Fruit fly (Drosophila melanogaster): ENCODE data around the gene CG10877.

CG10877 gene

DNA sequence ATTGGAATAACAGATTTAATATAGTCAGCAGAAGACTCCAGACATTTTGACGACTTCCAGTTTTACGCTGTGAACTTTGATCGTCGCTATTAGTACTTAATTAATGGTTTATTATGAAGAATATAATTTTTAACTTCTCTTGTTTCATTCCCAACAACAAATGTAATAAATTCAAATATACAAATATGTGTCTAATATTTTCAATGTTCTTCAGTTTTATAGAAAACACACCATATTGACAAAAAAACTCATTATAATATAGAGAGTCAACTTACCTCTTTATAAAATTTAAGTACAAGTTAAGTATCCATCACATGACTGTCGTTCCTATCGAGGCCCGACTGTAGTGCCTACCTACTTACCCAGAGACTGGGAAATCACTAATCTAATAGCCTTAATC lies 9.5 kb upstream of the CG10877 start (continued):
- TF ChIP-seq CG7839 (tag; optimal IDR thresholded peaks at IDR 0.05) = peak; percentile 33
- peak; percentile 20 for TF ChIP-seq CG15269 (tag; optimal IDR thresholded peaks at IDR 0.05)
- TF ChIP-seq ATbp (GFP tag; optimal IDR thresholded peaks at IDR 0.05) = no peak
- TF ChIP-seq odd (GFP tag; optimal IDR thresholded peaks at IDR 0.05) = no peak
- TF ChIP-seq zf30C (GFP tag; optimal IDR thresholded peaks at IDR 0.05) = no peak
- TF ChIP-seq h (optimal IDR thresholded peaks at IDR 0.05) = no peak
- TF ChIP-seq eve (GFP tag; optimal IDR thresholded peaks at IDR 0.05) = no peak
- TF ChIP-seq Hey (tag; optimal IDR thresholded peaks at IDR 0.05) = no peak
- no peak for TF ChIP-seq Poxn (GFP tag; IDR thresholded peaks at IDR 0.05)
- TF ChIP-seq GATAe (GFP tag; conservative IDR thresholded peaks at IDR 0.05) = no peak
- TF ChIP-seq Drgx (GFP tag; IDR thresholded peaks at IDR 0.05) = no peak
- TF ChIP-seq CG32532 (GFP tag; IDR thresholded peaks at IDR 0.05) = peak; percentile 25; the same call in 1 of the 2 replicates
- TF ChIP-seq dmrt99B (tag; optimal IDR thresholded peaks at IDR 0.05) = peak; percentile 27
- no peak for TF ChIP-seq grn (GFP tag; optimal IDR thresholded peaks at IDR 0.05)
- no peak for TF ChIP-seq Mad (GFP tag; optimal IDR thresholded peaks at IDR 0.05)
- peak; percentile 25 for TF ChIP-seq CG12391 (tag; optimal IDR thresholded peaks at IDR 0.05)
- TF ChIP-seq CG12219 (GFP tag; optimal IDR thresholded peaks at IDR 0.05) = no peak
- no peak for TF ChIP-seq CG4424 (GFP tag; optimal IDR thresholded peaks at IDR 0.05)
- TF ChIP-seq fd64A (GFP tag; optimal IDR thresholded peaks at IDR 0.05) = no peak
- no peak for TF ChIP-seq p53 (GFP tag; optimal IDR thresholded peaks at IDR 0.05)
- TF ChIP-seq CG11560 (tag; IDR thresholded peaks at IDR 0.05) = no peak
- TF ChIP-seq C15 (GFP tag; IDR thresholded peaks at IDR 0.05) = no peak
- TF ChIP-seq CG18619 (GFP tag; optimal IDR thresholded peaks at IDR 0.05) = no peak
- no peak for TF ChIP-seq cwo (GFP tag; optimal IDR thresholded peaks at IDR 0.05)
- TF ChIP-seq Ada2b (GFP tag; IDR thresholded peaks at IDR 0.05) = no peak
- TF ChIP-seq CG2120 (GFP tag; optimal IDR thresholded peaks at IDR 0.05) = no peak
- no peak for TF ChIP-seq unc-4 (GFP tag; IDR thresholded peaks at IDR 0.05; ENCODE audit: partially characterized antibody)
- TF ChIP-seq CG17361 (GFP tag; IDR thresholded peaks at IDR 0.05) = peak; percentile 55; the same call in 1 of the 3 replicates
- TF ChIP-seq hkb (optimal IDR thresholded peaks at IDR 0.05) = no peak
- no peak for TF ChIP-seq hkb (GFP tag; IDR thresholded peaks at IDR 0.05)
- no peak for TF ChIP-seq vfl (GFP tag; optimal IDR thresholded peaks at IDR 0.05)
- TF ChIP-seq D (optimal IDR thresholded peaks at IDR 0.05) = no peak
- no peak for TF ChIP-seq D (GFP tag; optimal IDR thresholded peaks at IDR 0.05)
- no peak for TF ChIP-seq CG11456 (GFP tag; IDR thresholded peaks at IDR 0.05)
- no peak for TF ChIP-seq CG4617 (GFP tag; optimal IDR thresholded peaks at IDR 0.05; ENCODE audit: borderline replicate concordance)
- TF ChIP-seq ro (GFP tag; IDR thresholded peaks at IDR 0.05) = no peak
- TF ChIP-seq ems (GFP tag; optimal IDR thresholded peaks at IDR 0.05) = no peak
- TF ChIP-seq CG13424 (tag; optimal IDR thresholded peaks at IDR 0.05) = peak; percentile 11
- TF ChIP-seq CG18764 (GFP tag; optimal IDR thresholded peaks at IDR 0.05) = no peak
- no peak for TF ChIP-seq tna (GFP tag; IDR thresholded peaks at IDR 0.05; ENCODE audit: partially characterized antibody)
- TF ChIP-seq CG10267 (tag; optimal IDR thresholded peaks at IDR 0.05) = peak; percentile 9
- TF ChIP-seq en (GFP tag; optimal IDR thresholded peaks at IDR 0.05) = no peak
- no peak for TF ChIP-seq CG12071 (GFP tag; optimal IDR thresholded peaks at IDR 0.05)
- no peak for TF ChIP-seq Camta (GFP tag; optimal IDR thresholded peaks at IDR 0.05)
- TF ChIP-seq Rx (GFP tag; IDR thresholded peaks at IDR 0.05) = no peak
- no peak for TF ChIP-seq CG15011 (GFP tag; optimal IDR thresholded peaks at IDR 0.05)
- TF ChIP-seq luna (GFP tag; optimal IDR thresholded peaks at IDR 0.05) = no peak
- TF ChIP-seq pan (optimal IDR thresholded peaks at IDR 0.05) = no peak
- TF ChIP-seq pan (GFP tag; optimal IDR thresholded peaks at IDR 0.05 in 1 of 2, IDR thresholded peaks at IDR 0.05 in 1 of 2) = no peak
- peak; percentile 29 for TF ChIP-seq CG7556 (GFP tag; optimal IDR thresholded peaks at IDR 0.05)
- peak; percentile 11 for TF ChIP-seq CG11504 (tag; optimal IDR thresholded peaks at IDR 0.05)
